Worm (Caenorhabditis elegans): ENCODE results near the gene tag-278.

Gene tag-278

ce11 chrX:3673584-3674108 lies 15.4 kb downstream of the tag-278 start, which contains the start of gene ceh-63:
TSS of gene ceh-63 (minus strand) at chrX:3674058.
- peak; percentile 100 for TF ChIP-seq ceh-63 (GFP tag; optimal IDR thresholded peaks at IDR 0.05)
- no peak for TF ChIP-seq ztf-11 (tag; optimal IDR thresholded peaks at IDR 0.05)

DNA sequence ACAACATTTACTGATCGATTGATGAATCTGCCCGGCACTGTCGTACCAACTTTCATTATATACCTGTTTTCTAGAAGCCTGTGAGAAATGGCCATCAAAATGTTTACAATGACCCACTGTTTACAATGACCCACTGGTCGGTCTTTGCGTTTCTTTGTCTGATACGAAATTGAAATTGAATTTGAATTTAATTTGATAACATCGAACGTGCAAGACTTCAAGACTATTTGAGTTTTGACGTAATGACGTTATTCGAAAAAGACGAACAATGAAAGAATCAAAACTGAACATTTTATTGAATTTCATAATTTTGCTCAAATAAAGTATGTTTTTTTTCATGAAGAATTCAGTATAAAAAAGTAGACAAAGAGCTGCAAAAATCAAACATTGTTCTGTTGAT lies 17.0 kb downstream of the tag-278 start, which contains the start of gene C02F12.5:
TSS of gene C02F12.5 (minus strand) at position 101 of the 400 bp plus-strand sequence.
- TF ChIP-seq ets-5 (GFP tag; IDR thresholded peaks at IDR 0.05): no peak
- TF ChIP-seq blmp-1 (tag; optimal IDR thresholded peaks at IDR 0.05): no peak
- TF ChIP-seq nhr-85 (tag): peak; percentile 35

DNA sequence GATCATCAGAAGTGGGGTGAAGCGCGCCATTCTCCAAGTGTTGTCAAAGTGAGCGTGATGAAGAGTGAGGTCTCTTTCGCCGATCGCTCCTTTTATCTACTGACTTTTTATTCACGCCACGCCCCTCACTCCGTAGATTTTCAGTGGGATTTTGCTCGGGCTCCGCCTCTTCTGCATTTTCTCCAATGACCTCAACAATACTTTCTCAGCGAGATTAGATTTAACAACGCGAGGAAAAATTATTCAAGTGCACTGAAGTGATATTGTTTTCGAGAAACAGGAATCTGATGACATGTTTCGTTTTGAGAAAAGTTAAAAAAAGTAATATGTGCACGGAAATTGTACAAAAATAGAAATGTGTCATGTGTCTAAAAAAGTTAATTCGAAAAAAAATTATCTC lies 20.2 kb downstream of the tag-278 start, which contains the start of gene snet-1:
TSS of gene snet-1 (minus strand) at position 101 of the 400 bp plus-strand sequence.
- TF ChIP-seq nhr-71 (tag; optimal IDR thresholded peaks at IDR 0.05) (peak; percentile 17), egl-27 (tag; optimal IDR thresholded peaks at IDR 0.05) (no peak), fkh-8 (tag; optimal IDR thresholded peaks at IDR 0.05) (peak; percentile 34), aha-1 (tag; optimal IDR thresholded peaks at IDR 0.05) (no peak), sox-4 (tag; optimal IDR thresholded peaks at IDR 0.05) (peak; percentile 35)

ce11 chrX:3659192-3659591 lies 29.8 kb downstream of the tag-278 start, which contains the start of gene R11G1.1:
TSS of gene R11G1.1 (plus strand) at chrX:3659492.
- TF ChIP-seq unc-130 (tag; optimal IDR thresholded peaks at IDR 0.05) (no peak), xbp-1 (tag; optimal IDR thresholded peaks at IDR 0.05) (no peak), alr-1 (tag; optimal IDR thresholded peaks at IDR 0.05; ENCODE audit: borderline replicate concordance) (no peak), pax-3 (tag; optimal IDR thresholded peaks at IDR 0.05) (no peak), egl-27 (tag; optimal IDR thresholded peaks at IDR 0.05) (no peak), lsy-2 (tag; optimal IDR thresholded peaks at IDR 0.05) (no peak), elt-3 (tag; optimal IDR thresholded peaks at IDR 0.05) (no peak), lir-3 (tag; optimal IDR thresholded peaks at IDR 0.05; ENCODE audit: poor library complexity) (no peak), pqm-1 (tag; optimal IDR thresholded peaks at IDR 0.05) (no peak)

- TF ChIP-seq snu-23 (GFP tag; optimal IDR thresholded peaks at IDR 0.05) (no peak), F16B12.6 (tag; optimal IDR thresholded peaks at IDR 0.05) (no peak), efl-3 (GFP tag; optimal IDR thresholded peaks at IDR 0.05) (no peak), nhr-12 (tag; optimal IDR thresholded peaks at IDR 0.05) (no peak), lsy-2 (tag; optimal IDR thresholded peaks at IDR 0.05) (no peak)
Observed at ce11 chrX:3655972-3656371, 33.0 kb downstream of the tag-278 start, which contains the start of gene R11G1.7. TSS of gene R11G1.7 (plus strand) at chrX:3656272.

DNA sequence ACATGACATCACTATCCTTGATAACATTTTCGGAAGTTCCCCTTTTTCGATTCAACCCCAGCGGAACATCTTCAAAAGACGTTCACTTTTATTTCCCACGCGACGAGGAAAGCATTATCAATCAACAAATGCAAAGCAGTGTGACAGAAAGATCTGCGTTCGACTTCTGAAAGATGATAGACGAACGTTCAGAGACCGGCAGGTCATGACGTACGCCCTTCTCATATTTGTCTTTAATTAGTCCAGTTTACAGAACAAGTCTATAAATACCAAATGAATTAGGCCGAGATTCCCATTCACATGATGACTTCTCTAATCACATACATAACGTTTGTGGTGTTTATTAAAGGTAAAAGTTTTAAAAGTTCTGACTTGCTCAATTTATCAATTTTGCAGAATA lies 34.4 kb downstream of the tag-278 start, which contains the start of gene R11G1.11:
TSS of gene R11G1.11 (plus strand) at position 301 of the 400 bp plus-strand sequence.
- TF ChIP-seq jun-1 (tag; optimal IDR thresholded peaks at IDR 0.05): no peak
- no peak for TF ChIP-seq efl-3 (GFP tag; optimal IDR thresholded peaks at IDR 0.05)
- no peak for TF ChIP-seq nhr-47 (tag; optimal IDR thresholded peaks at IDR 0.05)
- no peak for TF ChIP-seq rnt-1 (tag; optimal IDR thresholded peaks at IDR 0.05)
- no peak for TF ChIP-seq ceh-8 (GFP tag; optimal IDR thresholded peaks at IDR 0.05)

ce11 chrX:3650100-3650809 lies 38.8 kb downstream of the tag-278 start, which contains the start of the genes sax-1 and R11G1.2:
TSS of gene sax-1 (minus strand) at chrX:3650150.
TSS of gene R11G1.2 (plus strand) at chrX:3650614.
- TF ChIP-seq aha-1 (tag; optimal IDR thresholded peaks at IDR 0.05) (no peak), zip-4 (GFP tag; optimal IDR thresholded peaks at IDR 0.05) (no peak), lin-39 (tag; optimal IDR thresholded peaks at IDR 0.05) (peak; percentile 3), nhr-71 (tag; optimal IDR thresholded peaks at IDR 0.05) (peak; percentile 71), blmp-1 (tag; optimal IDR thresholded peaks at IDR 0.05) (peak; percentile 85), egl-13 (tag; optimal IDR thresholded peaks at IDR 0.05) (no peak), tbx-2 (tag; optimal IDR thresholded peaks at IDR 0.05) (peak; percentile 49), hlh-4 (tag; optimal IDR thresholded peaks at IDR 0.05) (no peak), ceh-88 (GFP tag; IDR thresholded peaks at IDR 0.05) (peak; percentile 15; the same call in 1 of the 2 replicates), egl-27 (tag; optimal IDR thresholded peaks at IDR 0.05) (no peak), swsn-7 (tag; optimal IDR thresholded peaks at IDR 0.05) (peak; percentile 60), snu-23 (GFP tag; optimal IDR thresholded peaks at IDR 0.05) (peak; percentile 64), hlh-17 (GFP tag; optimal IDR thresholded peaks at IDR 0.05; ENCODE audit: borderline replicate concordance) (no peak), dpl-1 (GFP tag; optimal IDR thresholded peaks at IDR 0.05) (peak in 2 of 3 experiments; percentile 35 to 43), lsy-2 (tag; optimal IDR thresholded peaks at IDR 0.05) (peak; percentile 58 to 59), zag-1 (tag; optimal IDR thresholded peaks at IDR 0.05) (no peak), elt-3 (tag; optimal IDR thresholded peaks at IDR 0.05) (no peak), fkh-10 (GFP tag; optimal IDR thresholded peaks at IDR 0.05) (no peak)

All from whole organism, L1 larva.